Worm (Caenorhabditis elegans) whole organism, L4/young adult: Measurements from ENCODE around the gene M04C3.1.

Experiments used
- W03F9.2 ChIP-seq: fragments of 150-350 bp; optimal IDR thresholded peaks from 2 replicates; lab custom pipeline; 2014; ENCODE audit warnings: missing biosample characterization, missing genetic modification characterization
- dao-5 ChIP-seq: sonication (generic microtip); optimal IDR thresholded peaks from 2 replicates; lab custom pipeline; 2016; ENCODE audit warnings: missing genotype, missing genetic modification characterization, moderate library complexity, missing compliant biosample characterization
- him-1 ChIP-seq: sonication (generic microtip); optimal IDR thresholded peaks from 2 replicates; lab custom pipeline; 2016; ENCODE audit warnings: missing genotype, missing genetic modification reagents, missing genetic modification characterization, missing compliant biosample characterization

The M04C3.1 gene

ce11 chrV:19394750-19395149 is 50.7 kb downstream of the M04C3.1 start, which contains the start of gene C25F9.8:
C25F9.8 (plus strand) TSS chrV:19395050.
- no peak for TF ChIP-seq W03F9.2

- TF ChIP-seq dao-5 = no peak
- no peak for TF ChIP-seq W03F9.2
- no peak for TF ChIP-seq him-1 (tag; lab: Kevin White, UChicago)
Measured at ce11 chrV:19391242-19391641, 54.2 kb downstream of the M04C3.1 start.

- TF ChIP-seq dao-5 (no peak), W03F9.2 (no peak), him-1 (tag; lab: Kevin White, UChicago) (no peak)
Measured at ce11 chrV:19390029-19390428, 55.4 kb downstream of the M04C3.1 start, which contains the start of gene slcr-46.2. slcr-46.2 (minus strand) TSS chrV:19390129.
